Worm (Caenorhabditis elegans): ENCODE results near the gene srw-15.
A peak's percentile ranks its signal among the peaks of the same experiment; 100 is the strongest.

The srw-15 gene

DNA sequence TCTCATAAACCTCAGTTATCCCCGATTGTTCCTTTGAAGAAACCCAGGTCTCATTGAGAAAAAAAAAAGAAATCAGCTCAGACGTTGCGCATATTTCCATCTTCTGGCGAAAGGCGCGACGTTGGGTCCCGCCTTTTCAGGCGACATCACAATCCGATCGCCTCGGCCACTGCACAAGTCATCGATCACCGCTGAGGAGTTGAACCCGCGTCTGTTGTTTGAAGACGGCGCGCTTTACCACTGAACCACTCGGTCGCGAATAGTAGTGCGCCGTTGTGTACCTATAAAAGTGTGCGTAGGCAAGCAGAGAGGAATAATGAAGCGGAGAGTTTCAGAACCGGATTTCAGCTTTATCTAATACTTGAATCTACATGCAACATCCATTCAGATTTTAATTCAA is 39.4 kb upstream of the srw-15 start, which contains the start of gene Y75B12B.11 (continued):
- TF ChIP-seq unc-55 (GFP tag; optimal IDR thresholded peaks at IDR 0.05) (peak; percentile 8), K02D7.2 (tag; optimal IDR thresholded peaks at IDR 0.05) (peak; percentile 85), eyg-1 (tag; optimal IDR thresholded peaks at IDR 0.05) (peak; percentile 87), gmeb-2 (tag; optimal IDR thresholded peaks at IDR 0.05) (peak; percentile 80), unc-42 (tag; optimal IDR thresholded peaks at IDR 0.05) (no peak), C38D4.7 (GFP tag; optimal IDR thresholded peaks at IDR 0.05) (peak; percentile 86), C08G9.2 (tag; optimal IDR thresholded peaks at IDR 0.05) (peak; percentile 82), tbx-2 (tag; optimal IDR thresholded peaks at IDR 0.05) (peak; percentile 86), zip-5 (tag; optimal IDR thresholded peaks at IDR 0.05) (peak; percentile 50), ets-4 (tag; optimal IDR thresholded peaks at IDR 0.05) (peak; percentile 69), dve-1 (tag; optimal IDR thresholded peaks at IDR 0.05) (peak; percentile 87), pqm-1 (tag; optimal IDR thresholded peaks at IDR 0.05) (peak; percentile 84), Y22D7AL.16 (tag; optimal IDR thresholded peaks at IDR 0.05) (peak; percentile 77), odd-2 (tag; optimal IDR thresholded peaks at IDR 0.05) (no peak), lin-11 (tag; optimal IDR thresholded peaks at IDR 0.05) (peak; percentile 81), npax-4 (tag; optimal IDR thresholded peaks at IDR 0.05) (peak; percentile 74), che-1 (tag; optimal IDR thresholded peaks at IDR 0.05) (peak; percentile 90), hlh-15 (tag; optimal IDR thresholded peaks at IDR 0.05) (peak; percentile 80), rnt-1 (tag; optimal IDR thresholded peaks at IDR 0.05) (peak; percentile 76), ceh-14 (tag; optimal IDR thresholded peaks at IDR 0.05) (peak; percentile 93), nhr-232 (tag; optimal IDR thresholded peaks at IDR 0.05) (peak; percentile 84), elt-2 (tag; optimal IDR thresholded peaks at IDR 0.05) (peak; percentile 93), ref-2 (tag; optimal IDR thresholded peaks at IDR 0.05) (peak; percentile 87), ceh-48 (tag; optimal IDR thresholded peaks at IDR 0.05) (peak; percentile 74), dmd-4 (tag; optimal IDR thresholded peaks at IDR 0.05; ENCODE audit: borderline replicate concordance) (peak; percentile 86), tbx-7 (tag; optimal IDR thresholded peaks at IDR 0.05) (peak; percentile 59), madf-2 (tag; optimal IDR thresholded peaks at IDR 0.05) (peak; percentile 85), ceh-22 (tag; optimal IDR thresholded peaks at IDR 0.05) (no peak), ceh-24 (tag; optimal IDR thresholded peaks at IDR 0.05) (peak; percentile 84), hlh-8 (tag; optimal IDR thresholded peaks at IDR 0.05) (peak; percentile 84), sox-2 (GFP tag; IDR thresholded peaks at IDR 0.05) (peak; percentile 62; the same call in 1 of the 2 replicates), pros-1 (tag; optimal IDR thresholded peaks at IDR 0.05) (peak; percentile 47), hlh-30 (tag; optimal IDR thresholded peaks at IDR 0.05; ENCODE audit: insufficient read depth) (peak; percentile 67), nhr-11 (tag; optimal IDR thresholded peaks at IDR 0.05) (no peak), K09A11.1 (tag; optimal IDR thresholded peaks at IDR 0.05; ENCODE audit: insufficient read depth) (peak; percentile 77), syd-9 (tag; optimal IDR thresholded peaks at IDR 0.05) (peak; percentile 91), pat-9 (tag; optimal IDR thresholded peaks at IDR 0.05) (peak; percentile 88), ztf-16 (tag; optimal IDR thresholded peaks at IDR 0.05) (peak; percentile 84), ceh-31 (tag; optimal IDR thresholded peaks at IDR 0.05) (peak; percentile 75), sox-4 (tag; optimal IDR thresholded peaks at IDR 0.05) (peak; percentile 87), ceh-2 (tag; optimal IDR thresholded peaks at IDR 0.05) (peak; percentile 88), mec-3 (tag; optimal IDR thresholded peaks at IDR 0.05; ENCODE audit: borderline replicate concordance) (peak; percentile 26), pag-3 (tag; optimal IDR thresholded peaks at IDR 0.05; ENCODE audit: borderline replicate concordance) (no peak), pha-4 (tag; optimal IDR thresholded peaks at IDR 0.05) (no peak), ama-1 (optimal IDR thresholded peaks at IDR 0.05) (no peak), ceh-6 (GFP tag; optimal IDR thresholded peaks at IDR 0.05) (peak; percentile 87), hlh-6 (tag; optimal IDR thresholded peaks at IDR 0.05) (peak; percentile 92)
